Fruit fly (Drosophila melanogaster) Kc167 (cell line): ENCODE results near the gene FBXO11.

Source experiments
- Myc ChIP-seq: fragments of >200 bp; optimal IDR thresholded peaks from 2 replicates; lab custom pipeline; 2017; ENCODE audit warnings: missing external identifiers
- Sin3A ChIP-seq: fragments of >200 bp; optimal IDR thresholded peaks from 2 replicates; lab custom pipeline; 2018; ENCODE audit warnings: missing external identifiers
- insv ChIP-seq: fragments of >200 bp; optimal IDR thresholded peaks from 3 replicates; lab custom pipeline; 2018; ENCODE audit warnings: missing external identifiers

DNA sequence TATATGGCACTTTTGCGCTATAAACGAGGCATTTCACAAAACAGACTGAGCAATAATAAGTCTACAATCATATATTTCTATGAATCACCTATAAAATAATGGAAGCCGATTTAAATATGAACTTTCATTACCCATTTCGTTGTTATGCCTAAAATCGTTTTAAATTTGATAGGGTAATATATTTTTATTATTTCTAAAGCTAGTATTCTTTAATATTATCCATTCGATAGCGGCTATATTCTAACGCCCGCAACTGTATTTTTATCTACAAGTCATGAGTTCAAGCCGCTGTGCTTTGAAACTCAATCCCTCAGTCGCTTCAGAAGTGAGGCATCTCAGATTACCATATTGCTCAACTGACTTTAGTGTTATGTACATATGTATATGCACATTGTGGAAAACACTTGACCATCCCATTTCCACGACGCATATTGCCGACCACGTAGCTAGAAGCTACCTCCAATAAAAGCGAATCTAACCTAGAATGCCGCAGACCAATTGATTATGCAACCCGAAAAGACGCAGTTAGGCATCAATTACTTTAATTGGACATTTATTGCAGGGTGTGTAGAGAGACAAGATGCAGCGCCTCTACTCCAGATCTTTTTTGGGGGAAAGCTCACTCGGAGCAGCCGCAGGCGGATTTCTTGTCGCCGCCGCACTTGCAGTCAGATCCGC is 25.8 kb downstream of the FBXO11 start:
- TF ChIP-seq insv, result no peak
- no peak for TF ChIP-seq Myc (lab: Kevin White, UChicago)
- no peak for TF ChIP-seq Sin3A (lab: Kevin White, UChicago)
